Fruit fly (Drosophila melanogaster) whole organism, embryonic: Measurements from ENCODE around the gene Kmn1.

ENCODE experiments used
- Abd-B ChIP-seq: fragments of 200-800 bp; sonication (Bioruptor generic); optimal IDR thresholded peaks from 2 replicates; lab custom pipeline; 2018; ENCODE audit warnings: missing biosample characterization, mild to moderate bottlenecking, missing genetic modification characterization, moderate library complexity
- Ada2b ChIP-seq: fragments of 200-800 bp; sonication (Bioruptor generic); IDR thresholded peaks from 2 replicates; pipeline ENCODE4 v1.3.6; 2022; ENCODE audit warnings: missing biosample characterization, missing genetic modification characterization
- Atf3 ChIP-seq: fragments of 200-800 bp; sonication (Bioruptor generic); optimal IDR thresholded peaks from 3 replicates; lab custom pipeline; 2016; ENCODE audit warnings: missing biosample characterization, missing genetic modification characterization
- Bgb ChIP-seq: fragments of 200-800 bp; sonication (Bioruptor generic); IDR thresholded peaks from 2 replicates; pipeline ENCODE4 v1.3.6; 2022; ENCODE audit warnings: missing biosample characterization, missing genetic modification characterization; ENCODE audit not compliant: partially characterized antibody
- CG10366 ChIP-seq: fragments of 200-800 bp; sonication (Bioruptor generic); IDR thresholded peaks from 2 replicates; pipeline ENCODE4 v1.3.6; 2022; ENCODE audit warnings: missing biosample characterization, missing genetic modification characterization
- CG13287 ChIP-seq: fragments of 200-800 bp; sonication (Bioruptor generic); IDR thresholded peaks from 2 replicates; pipeline ENCODE4 v1.3.6; 2022; ENCODE audit warnings: missing biosample characterization, missing genetic modification characterization; ENCODE audit not compliant: partially characterized antibody
- CG14860 ChIP-seq: fragments of 200-800 bp; sonication (Bioruptor generic); IDR thresholded peaks from 3 replicates; pipeline ENCODE4 v1.3.6; 2022; ENCODE audit warnings: missing biosample characterization, missing genetic modification characterization; ENCODE audit not compliant: partially characterized antibody
- CG1529 ChIP-seq: fragments of 200-800 bp; sonication (Bioruptor generic); optimal IDR thresholded peaks from 3 replicates; lab custom pipeline; 2018; ENCODE audit warnings: missing biosample characterization, missing genetic modification characterization
- CG2712 ChIP-seq: fragments of 200-800 bp; optimal IDR thresholded peaks from 3 replicates; lab custom pipeline; 2019; ENCODE audit warnings: missing biosample characterization, mild to moderate bottlenecking, missing genetic modification characterization, moderate library complexity
- CG2875 ChIP-seq: fragments of 200-800 bp; sonication (Bioruptor generic); optimal IDR thresholded peaks from 2 replicates; lab custom pipeline; 2017; ENCODE audit warnings: missing biosample characterization, mild to moderate bottlenecking, missing genetic modification characterization, missing genetic modification reagents
- CG31224 ChIP-seq: fragments of 200-800 bp; sonication (Bioruptor generic); IDR thresholded peaks from 2 replicates; pipeline ENCODE4 v1.3.6; 2022; ENCODE audit warnings: missing biosample characterization, missing genetic modification characterization
- CG31365 ChIP-seq: fragments of 200-800 bp; sonication (Bioruptor generic); optimal IDR thresholded peaks from 2 replicates; lab custom pipeline; 2018; ENCODE audit warnings: missing biosample characterization, mild to moderate bottlenecking, missing genetic modification characterization
- CG31388 ChIP-seq: fragments of 200-800 bp; sonication (Bioruptor generic); optimal IDR thresholded peaks from 2 replicates; lab custom pipeline; 2016; ENCODE audit warnings: missing biosample characterization, missing genetic modification characterization
- CG34422 ChIP-seq: fragments of 200-800 bp; sonication (Bioruptor generic); IDR thresholded peaks from 3 replicates; pipeline ENCODE4 v1.3.6; 2022; ENCODE audit warnings: missing biosample characterization, missing genetic modification characterization
- CG3995 ChIP-seq: fragments of 200-800 bp; sonication (Bioruptor generic); optimal IDR thresholded peaks from 3 replicates; lab custom pipeline; 2016; ENCODE audit warnings: missing biosample characterization, missing genetic modification characterization
- CG4404 ChIP-seq: fragments of 200-800 bp; sonication (Bioruptor generic); IDR thresholded peaks from 2 replicates; pipeline ENCODE4 v1.3.6; 2022; ENCODE audit warnings: missing biosample characterization, missing genetic modification characterization
- CG4730 ChIP-seq: fragments of 200-800 bp; sonication (Bioruptor generic); IDR thresholded peaks from 2 replicates; pipeline ENCODE4 v1.3.6; 2022; ENCODE audit warnings: missing biosample characterization, missing genetic modification characterization
- CG6654 ChIP-seq: fragments of 200-800 bp; sonication (Bioruptor generic); optimal IDR thresholded peaks from 2 replicates; lab custom pipeline; 2017; ENCODE audit warnings: missing biosample characterization, mild to moderate bottlenecking, missing genetic modification characterization
- CG7271 ChIP-seq: fragments of 200-800 bp; sonication (Bioruptor generic); optimal IDR thresholded peaks from 2 replicates; lab custom pipeline; 2018; ENCODE audit warnings: missing biosample characterization, mild to moderate bottlenecking, missing genetic modification characterization, moderate library complexity
- CG7357 ChIP-seq: fragments of 200-800 bp; sonication (Bioruptor generic); IDR thresholded peaks from 3 replicates; pipeline ENCODE4 v1.3.6; 2022; ENCODE audit warnings: missing biosample characterization, missing genetic modification characterization
- Dbx ChIP-seq: fragments of 200-800 bp; sonication (Bioruptor generic); IDR thresholded peaks from 3 replicates; pipeline ENCODE4 v1.3.6; 2022; ENCODE audit warnings: missing biosample characterization, missing genetic modification characterization
- Dp ChIP-seq: fragments of 200-800 bp; sonication (Bioruptor generic); optimal IDR thresholded peaks from 2 replicates; lab custom pipeline; 2018; ENCODE audit warnings: missing biosample characterization, mild to moderate bottlenecking, missing genetic modification characterization, moderate library complexity
- Eip74EF ChIP-seq, 2 experiments: fragments of 200-800 bp in 1 of 2; fragments of >200 bp in 1 of 2; sonication (Bioruptor generic) in 1 of 2; optimal IDR thresholded peaks; 2 replicates each; lab custom pipeline; 2017 to 2019; ENCODE audit warnings: missing biosample characterization in 2 of 2, missing genetic modification characterization in 2 of 2, mild to moderate bottlenecking in 1 of 2, moderate library complexity in 1 of 2
- Ets65A ChIP-seq: fragments of 200-800 bp; sonication (Bioruptor generic); peaks from one replicate; lab custom pipeline; 2016; ENCODE audit warnings: missing biosample characterization, missing genetic modification characterization
- Gsc ChIP-seq: fragments of 200-800 bp; sonication (Bioruptor generic); IDR thresholded peaks from 2 replicates; pipeline ENCODE4 v1.3.6; 2022; ENCODE audit warnings: missing biosample characterization, missing genetic modification characterization
- Gug ChIP-seq: fragments of 200-800 bp; sonication (Bioruptor generic); IDR thresholded peaks from 4 replicates; pipeline ENCODE4 v1.3.6; 2022; ENCODE audit warnings: missing biosample characterization, missing genetic modification characterization
- Lim3 ChIP-seq: fragments of 200-800 bp; sonication (Bioruptor generic); IDR thresholded peaks from 2 replicates; pipeline ENCODE4 v1.3.6; 2022; ENCODE audit warnings: missing biosample characterization, missing genetic modification characterization
- Mad ChIP-seq: fragments of 200-800 bp; sonication (Bioruptor generic); optimal IDR thresholded peaks from 2 replicates; lab custom pipeline; 2016; ENCODE audit warnings: missing biosample characterization, missing genetic modification characterization
- Mes4 ChIP-seq: fragments of 200-800 bp; sonication (Bioruptor generic); optimal IDR thresholded peaks from 2 replicates; lab custom pipeline; 2016; ENCODE audit warnings: missing biosample characterization, missing genetic modification characterization
- NK7.1 ChIP-seq: fragments of 200-800 bp; sonication (Bioruptor generic); optimal IDR thresholded peaks from 3 replicates; lab custom pipeline; 2016; ENCODE audit warnings: missing biosample characterization, missing genetic modification characterization
- Nf-YA ChIP-seq: fragments of 200-800 bp; sonication (Bioruptor generic); IDR thresholded peaks from 2 replicates; pipeline ENCODE4 v1.3.6; 2022; ENCODE audit warnings: missing biosample characterization, missing genetic modification characterization
- NfI ChIP-seq: fragments of 200-800 bp; sonication (Bioruptor generic); optimal IDR thresholded peaks from 3 replicates; lab custom pipeline; 2018; ENCODE audit warnings: missing biosample characterization, mild to moderate bottlenecking, missing genetic modification characterization, moderate library complexity
- Side ChIP-seq: fragments of 200-800 bp; sonication (Bioruptor generic); optimal IDR thresholded peaks from 2 replicates; lab custom pipeline; 2016; ENCODE audit warnings: missing biosample characterization, missing genetic modification characterization
- al ChIP-seq: fragments of 200-800 bp; sonication (Bioruptor generic); IDR thresholded peaks from 2 replicates; pipeline ENCODE4 v1.3.6; 2022; ENCODE audit warnings: missing biosample characterization, missing genetic modification characterization
- az2 ChIP-seq: fragments of 200-800 bp; sonication (Bioruptor generic); optimal IDR thresholded peaks from 3 replicates; lab custom pipeline; 2016; ENCODE audit warnings: missing biosample characterization, missing genetic modification characterization
- bbx ChIP-seq: fragments of 200-800 bp; sonication (Bioruptor generic); IDR thresholded peaks from 2 replicates; pipeline ENCODE4 v1.3.6; 2022; ENCODE audit warnings: missing biosample characterization, missing genetic modification characterization; ENCODE audit not compliant: partially characterized antibody
- cad ChIP-seq: fragments of >200 bp; optimal IDR thresholded peaks from 2 replicates; lab custom pipeline; 2017; ENCODE audit warnings: missing biosample characterization, missing genetic modification characterization
- eve ChIP-seq, 2 experiments: fragments of >200 bp; optimal IDR thresholded peaks; 2 replicates each; lab custom pipeline; 2017; ENCODE audit warnings: missing biosample characterization in 2 of 2, missing genetic modification characterization in 2 of 2
- fd96Cb ChIP-seq: fragments of 200-800 bp; sonication (Bioruptor generic); optimal IDR thresholded peaks from 2 replicates; lab custom pipeline; 2018; ENCODE audit warnings: missing biosample characterization, mild to moderate bottlenecking, missing genetic modification characterization, moderate library complexity
- fru ChIP-seq: fragments of >200 bp; optimal IDR thresholded peaks from 2 replicates; lab custom pipeline; 2017
- gsb ChIP-seq: fragments of 200-800 bp; sonication (Bioruptor generic); IDR thresholded peaks from 2 replicates; pipeline ENCODE4 v1.3.6; 2022; ENCODE audit warnings: missing biosample characterization, missing genetic modification characterization
- gsb-n ChIP-seq: fragments of 200-800 bp; sonication (Bioruptor generic); optimal IDR thresholded peaks from 3 replicates; lab custom pipeline; 2018; ENCODE audit warnings: missing biosample characterization, mild to moderate bottlenecking, missing genetic modification characterization
- hb ChIP-seq: fragments of 200-800 bp; sonication (Bioruptor generic); IDR thresholded peaks from 3 replicates; pipeline ENCODE4 v1.3.6; 2022; ENCODE audit warnings: missing biosample characterization, missing genetic modification characterization; ENCODE audit not compliant: partially characterized antibody
- jumu ChIP-seq: fragments of 200-800 bp; sonication (Bioruptor generic); optimal IDR thresholded peaks from 3 replicates; lab custom pipeline; 2016; ENCODE audit warnings: missing biosample characterization, missing genetic modification characterization
- ken ChIP-seq: fragments of 200-800 bp; sonication (Bioruptor generic); IDR thresholded peaks from 3 replicates; pipeline ENCODE4 v1.3.6; 2022; ENCODE audit warnings: missing biosample characterization, missing genetic modification characterization
- nau ChIP-seq: fragments of 200-800 bp; sonication (Bioruptor generic); optimal IDR thresholded peaks from 3 replicates; lab custom pipeline; 2017; ENCODE audit warnings: missing biosample characterization, mild to moderate bottlenecking, missing genetic modification characterization, missing genetic modification reagents
- ranshi ChIP-seq: fragments of 200-800 bp; sonication (Bioruptor generic); IDR thresholded peaks from 2 replicates; pipeline ENCODE4 v1.3.6; 2022; ENCODE audit warnings: missing biosample characterization, missing genetic modification characterization
- schlank ChIP-seq: fragments of 200-800 bp; sonication (Bioruptor generic); optimal IDR thresholded peaks from 2 replicates; lab custom pipeline; 2018; ENCODE audit warnings: missing biosample characterization, mild to moderate bottlenecking, missing genetic modification characterization
- slp2 ChIP-seq: fragments of 200-800 bp; sonication (Bioruptor generic); optimal IDR thresholded peaks from 2 replicates; lab custom pipeline; 2016; ENCODE audit warnings: missing biosample characterization, missing genetic modification characterization
- so ChIP-seq: fragments of 200-800 bp; sonication (Bioruptor generic); IDR thresholded peaks from 3 replicates; pipeline ENCODE4 v1.3.6; 2022; ENCODE audit warnings: missing biosample characterization, missing genetic modification characterization
- sr ChIP-seq: fragments of 200-800 bp; sonication (Bioruptor generic); IDR thresholded peaks from 3 replicates; pipeline ENCODE4 v1.3.6; 2022; ENCODE audit warnings: missing biosample characterization, missing genetic modification characterization
- stwl ChIP-seq: fragments of 200-800 bp; sonication (Bioruptor generic); optimal IDR thresholded peaks from 3 replicates; lab custom pipeline; 2018; ENCODE audit warnings: missing biosample characterization, mild to moderate bottlenecking, missing genetic modification characterization, moderate library complexity
- vfl ChIP-seq: fragments of 200-800 bp; sonication (Bioruptor generic); optimal IDR thresholded peaks from 2 replicates; lab custom pipeline; 2016; ENCODE audit warnings: missing biosample characterization, missing genetic modification characterization

The Kmn1 gene

DNA sequence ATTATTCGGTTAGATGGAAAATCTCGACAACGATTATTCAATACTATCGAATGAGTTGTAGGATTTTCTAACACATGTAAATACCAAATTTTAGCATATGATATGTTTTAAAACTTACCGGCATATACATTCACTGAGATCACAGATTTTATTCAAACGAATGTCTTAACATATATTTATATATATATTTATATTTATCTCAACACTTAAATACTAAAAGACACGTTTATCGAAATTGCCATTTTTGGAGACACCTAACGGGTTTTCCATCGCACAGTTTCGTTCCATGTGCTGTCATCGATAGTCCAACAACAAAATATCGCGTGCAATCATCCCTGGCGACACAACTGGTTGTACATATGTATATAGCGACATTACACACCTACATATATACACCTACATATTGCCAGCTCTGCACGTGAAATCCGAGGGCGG lies 39.4 kb upstream of the Kmn1 start, which contains the start of the genes CG2247 and CG1703 (continued):
- TF ChIP-seq schlank (tag; lab: Kevin White, UChicago), result no peak
- TF ChIP-seq CG4730 (GFP tag; lab: Robert Waterston, UW), result no peak
- TF ChIP-seq fd96Cb (tag; lab: Kevin White, UChicago), result no peak
- no peak for TF ChIP-seq CG31388 (GFP tag; lab: Kevin White, UChicago)
- no peak for TF ChIP-seq Eip74EF (GFP tag; optimal IDR thresholded peaks at IDR 0.05; lab: Kevin White, UChicago)
- no peak for TF ChIP-seq CG2875 (GFP tag; lab: Kevin White, UChicago)
- TF ChIP-seq Dbx, result no peak
- TF ChIP-seq Abd-B (GFP tag; lab: Kevin White, UChicago), result no peak
- TF ChIP-seq jumu, result no peak
- peak; percentile 81 for TF ChIP-seq Bgb (GFP tag; lab: Robert Waterston, UW)
- TF ChIP-seq gsb-n (tag; lab: Kevin White, UChicago), result no peak
- TF ChIP-seq CG34422 (GFP tag; lab: Robert Waterston, UW), result no peak
- TF ChIP-seq CG13287, result peak; percentile 88
- TF ChIP-seq CG3995, result no peak
- TF ChIP-seq Ets65A (GFP tag; lab: Kevin White, UChicago), result peak; percentile 28
- no peak for TF ChIP-seq Atf3 (GFP tag; lab: Kevin White, UChicago)
- TF ChIP-seq CG2712 (tag; lab: Kevin White, UChicago), result peak; percentile 60
- TF ChIP-seq CG31224 (GFP tag; lab: Robert Waterston, UW), result no peak
- TF ChIP-seq ken (GFP tag; lab: Robert Waterston, UW), result no peak
- no peak for TF ChIP-seq CG6654
- TF ChIP-seq gsb (GFP tag; lab: Robert Waterston, UW), result no peak
- TF ChIP-seq nau (GFP tag; lab: Kevin White, UChicago), result no peak
- no peak for TF ChIP-seq CG7271 (tag; lab: Kevin White, UChicago)
- TF ChIP-seq hb (GFP tag; lab: Robert Waterston, UW), result peak; percentile 68; the same call in 2 of the 3 replicates
- no peak for TF ChIP-seq CG1529 (GFP tag; lab: Kevin White, UChicago)
- no peak for TF ChIP-seq CG7357 (GFP tag; lab: Robert Waterston, UW)
- no peak for TF ChIP-seq Gsc (GFP tag; lab: Robert Waterston, UW)
- TF ChIP-seq Lim3 (GFP tag; lab: Robert Waterston, UW), result no peak
- TF ChIP-seq so, result no peak
- peak; percentile 76 for TF ChIP-seq CG14860 (GFP tag; lab: Robert Waterston, UW)
- no peak for TF ChIP-seq Mad (GFP tag; lab: Kevin White, UChicago)
- TF ChIP-seq az2 (GFP tag; lab: Kevin White, UChicago), result no peak
- TF ChIP-seq eve (GFP tag; optimal IDR thresholded peaks at IDR 0.05; lab: Kevin White, UChicago), result no peak
- no peak for TF ChIP-seq CG4404 (GFP tag; lab: Robert Waterston, UW)
- no peak for TF ChIP-seq Ada2b (GFP tag; lab: Robert Waterston, UW)
- peak; percentile 81 for TF ChIP-seq bbx (GFP tag; lab: Robert Waterston, UW)
- peak; percentile 74 for TF ChIP-seq stwl (tag; lab: Kevin White, UChicago)
- TF ChIP-seq fru, result no peak
- TF ChIP-seq Mes4 (GFP tag; lab: Kevin White, UChicago), result no peak
- no peak for TF ChIP-seq al (GFP tag; lab: Robert Waterston, UW)
- TF ChIP-seq CG10366 (GFP tag; lab: Robert Waterston, UW), result no peak
- no peak for TF ChIP-seq NK7.1 (GFP tag; lab: Kevin White, UChicago)
- TF ChIP-seq slp2, result no peak
- no peak for TF ChIP-seq vfl (GFP tag; lab: Kevin White, UChicago)
- TF ChIP-seq Dp (GFP tag; lab: Kevin White, UChicago), result peak; percentile 45
- TF ChIP-seq sr (GFP tag; lab: Robert Waterston, UW), result no peak
- TF ChIP-seq CG31365 (tag; lab: Kevin White, UChicago), result no peak
- TF ChIP-seq ranshi, result no peak
- no peak for TF ChIP-seq Side
- TF ChIP-seq Gug (GFP tag; lab: Robert Waterston, UW), result no peak
- TF ChIP-seq Nf-YA, result no peak
- TF ChIP-seq cad (GFP tag; lab: Kevin White, UChicago), result no peak
- no peak for TF ChIP-seq NfI (GFP tag; lab: Kevin White, UChicago)
